Worm (Caenorhabditis elegans): ENCODE measurements around the gene Y110A2AL.2.

ce11 chrII:2903748-2904147 is 35.9 kb downstream of the Y110A2AL.2 start:
- TF ChIP-seq sox-4 (tag; optimal IDR thresholded peaks at IDR 0.05) (no peak), unc-86 (tag; optimal IDR thresholded peaks at IDR 0.05) (no peak), ceh-24 (tag; optimal IDR thresholded peaks at IDR 0.05) (no peak), ceh-34 (tag; optimal IDR thresholded peaks at IDR 0.05) (no peak), fax-1 (tag; optimal IDR thresholded peaks at IDR 0.05) (no peak), lin-11 (tag; optimal IDR thresholded peaks at IDR 0.05) (no peak), tbx-2 (tag; optimal IDR thresholded peaks at IDR 0.05) (no peak), npax-4 (tag; optimal IDR thresholded peaks at IDR 0.05) (no peak), pros-1 (tag; optimal IDR thresholded peaks at IDR 0.05) (no peak)

Measured in whole organism, late embryonic.